Fruit fly (Drosophila melanogaster) whole organism, prepupa: Measurements from ENCODE around the gene CG46320.

Source experiments
- CG11294 ChIP-seq: fragments of 200-800 bp; sonication (Bioruptor generic); IDR thresholded peaks from 2 replicates; pipeline ENCODE4 v1.3.6; 2022; ENCODE audit warnings: missing biosample characterization, missing genetic modification characterization
- CG15336 ChIP-seq: fragments of 200-800 bp; sonication (Bioruptor generic); IDR thresholded peaks from 2 replicates; pipeline ENCODE4 v1.3.6; 2022; ENCODE audit warnings: missing biosample characterization, missing genetic modification characterization
- CG16779 ChIP-seq: fragments of 200-800 bp; sonication (Bioruptor generic); optimal IDR thresholded peaks from 3 replicates; lab custom pipeline; 2017; ENCODE audit warnings: missing biosample characterization, mild to moderate bottlenecking, missing genetic modification characterization
- CG3032 ChIP-seq: fragments of 200-800 bp; optimal IDR thresholded peaks from 2 replicates; lab custom pipeline; 2019; ENCODE audit warnings: missing biosample characterization, mild to moderate bottlenecking, missing genetic modification characterization, moderate library complexity
- CG31627 ChIP-seq: fragments of 200-800 bp; sonication (Bioruptor generic); optimal IDR thresholded peaks from 3 replicates; lab custom pipeline; 2016; ENCODE audit warnings: missing biosample characterization, missing genetic modification characterization
- CG32006 ChIP-seq: fragments of 200-800 bp; sonication (Bioruptor generic); optimal IDR thresholded peaks from 3 replicates; lab custom pipeline; 2017; ENCODE audit warnings: missing biosample characterization, mild to moderate bottlenecking, missing genetic modification characterization
- CG8119 ChIP-seq: fragments of 200-800 bp; sonication (Bioruptor generic); IDR thresholded peaks from 3 replicates; pipeline ENCODE4 v1.3.6; 2022; ENCODE audit warnings: missing biosample characterization, missing genetic modification characterization
- Ets21C ChIP-seq: fragments of 200-800 bp; sonication (Bioruptor generic); optimal IDR thresholded peaks from 3 replicates; lab custom pipeline; 2016; ENCODE audit warnings: missing biosample characterization, missing genetic modification characterization
- Ets96B ChIP-seq: fragments of 200-800 bp; optimal IDR thresholded peaks from 2 replicates; lab custom pipeline; 2019; ENCODE audit warnings: missing biosample characterization, mild to moderate bottlenecking, missing genetic modification characterization, moderate library complexity
- Hr39 ChIP-seq: fragments of 200-800 bp; sonication (Bioruptor generic); optimal IDR thresholded peaks from 2 replicates; lab custom pipeline; 2016; ENCODE audit warnings: missing biosample characterization, missing genetic modification characterization
- Met ChIP-seq: fragments of 200-800 bp; sonication (Bioruptor generic); optimal IDR thresholded peaks from 3 replicates; lab custom pipeline; 2016; ENCODE audit warnings: missing biosample characterization, missing genetic modification characterization
- OdsH ChIP-seq: fragments of 200-800 bp; sonication (Bioruptor generic); optimal IDR thresholded peaks from 3 replicates; lab custom pipeline; 2016; ENCODE audit warnings: missing biosample characterization, missing genetic modification characterization
- Smox ChIP-seq: fragments of 200-800 bp; sonication (Bioruptor generic); optimal IDR thresholded peaks from 3 replicates; lab custom pipeline; 2016; ENCODE audit warnings: missing biosample characterization, missing genetic modification characterization
- fd85E ChIP-seq: fragments of 200-800 bp; sonication (Bioruptor generic); optimal IDR thresholded peaks from 3 replicates; lab custom pipeline; 2016; ENCODE audit warnings: missing biosample characterization, missing genetic modification characterization

DNA sequence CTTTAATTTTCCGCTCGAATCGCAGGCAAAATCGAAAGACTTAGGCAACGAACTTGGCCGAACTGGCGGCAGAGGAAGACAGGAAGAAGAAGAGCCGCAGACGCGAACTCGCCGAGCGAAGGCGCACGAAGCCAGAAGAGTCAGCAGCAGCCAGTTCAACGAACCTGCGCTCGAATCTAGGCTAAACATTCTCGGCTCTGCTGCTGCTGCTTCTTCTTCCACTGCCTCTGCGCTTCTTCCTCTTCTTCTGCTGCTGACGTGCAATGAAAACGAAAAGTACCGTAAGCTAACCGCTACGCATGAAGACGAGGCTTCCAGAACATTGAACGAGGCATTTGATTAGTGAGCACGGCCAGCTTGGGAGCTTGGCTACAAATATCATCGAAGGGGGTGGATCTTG lies 47.4 kb upstream of the CG46320 start:
- TF ChIP-seq CG11294 (GFP tag; lab: Robert Waterston, UW) (no peak), Smox (GFP tag; lab: Kevin White, UChicago) (no peak), fd85E (GFP tag; lab: Kevin White, UChicago) (no peak), Ets21C (GFP tag; lab: Kevin White, UChicago) (no peak), CG31627 (GFP tag; lab: Kevin White, UChicago) (no peak), CG3032 (tag; lab: Kevin White, UChicago) (no peak), CG15336 (GFP tag; lab: Robert Waterston, UW) (no peak), CG32006 (GFP tag; lab: Kevin White, UChicago) (no peak), Met (GFP tag; lab: Kevin White, UChicago) (no peak), Hr39 (GFP tag; lab: Kevin White, UChicago) (no peak), CG16779 (tag; lab: Kevin White, UChicago) (no peak), OdsH (no peak), Ets96B (tag; lab: Kevin White, UChicago) (no peak), CG8119 (GFP tag; lab: Robert Waterston, UW) (no peak)
